Worm (Caenorhabditis elegans): ENCODE measurements around the gene B0035.13.

The B0035.13 gene

DNA sequence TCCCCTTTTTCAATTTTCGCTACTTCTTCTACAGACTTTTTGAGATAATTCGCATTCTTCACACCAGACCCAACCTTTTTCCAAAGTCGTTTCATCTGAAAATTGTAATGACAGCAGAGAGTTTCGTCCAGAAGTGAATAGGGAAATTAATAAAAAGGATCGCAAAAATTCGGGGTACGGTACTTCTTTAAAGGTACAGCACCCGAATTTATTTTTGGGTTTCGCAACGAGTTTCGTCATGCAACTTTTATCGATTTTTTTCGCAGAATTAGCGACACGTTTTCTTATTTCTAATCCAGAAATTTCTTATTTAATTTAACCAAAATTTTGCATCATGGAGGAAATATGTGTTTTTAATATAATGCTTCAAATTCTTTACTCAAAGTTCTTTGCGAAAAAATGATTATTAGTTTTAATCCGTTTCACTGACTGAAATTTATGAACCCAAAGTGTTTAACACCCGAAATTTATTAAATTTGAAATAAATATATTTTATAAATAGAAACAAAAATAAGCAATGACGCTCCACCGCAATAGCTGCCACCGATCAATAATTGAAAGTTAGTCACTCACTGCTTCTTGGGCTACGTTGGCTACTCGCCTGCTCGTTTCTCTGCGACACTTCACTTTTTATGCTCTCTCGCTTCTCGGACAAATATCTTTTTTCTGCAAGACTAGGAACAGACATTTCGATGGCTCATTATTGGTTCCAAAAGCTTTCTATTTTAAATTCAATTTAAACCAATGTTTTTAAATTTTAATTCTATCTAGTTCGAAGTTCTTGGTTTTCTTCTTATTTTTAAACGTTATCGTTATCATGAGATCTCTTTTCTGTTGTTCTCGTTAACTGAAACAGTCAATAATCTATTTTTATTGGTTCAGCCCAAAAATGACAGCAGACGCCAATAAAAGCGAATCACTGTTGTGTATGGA, 8.1 kb downstream of the B0035.13 start, which contains the start of the genes B0035.15 and dnj-1:
TSS of gene B0035.15 (minus strand) at position 99 of the 933 bp plus-strand sequence.
TSS of gene dnj-1 (plus strand) at position 883 of the 933 bp plus-strand sequence.
- TF ChIP-seq T22C8.4 (GFP tag; IDR thresholded peaks at IDR 0.05) (peak; percentile 63), med-1 (GFP tag; optimal IDR thresholded peaks at IDR 0.05; ENCODE audit: insufficient read depth) (no peak)

- TF ChIP-seq tab-1 (GFP tag; IDR thresholded peaks at IDR 0.05) (no peak), ztf-23 (GFP tag; IDR thresholded peaks at IDR 0.05) (no peak), T22C8.4 (GFP tag; IDR thresholded peaks at IDR 0.05) (no peak), med-1 (GFP tag; optimal IDR thresholded peaks at IDR 0.05; ENCODE audit: insufficient read depth) (no peak)
Measured at ce11 chrIV:11296787-11297186, 9.7 kb downstream of the B0035.13 start, which contains the start of gene mttu-1. Gene mttu-1, minus strand, starts transcription at chrIV:11296887.

- TF ChIP-seq klf-2 (GFP tag; conservative IDR thresholded peaks at IDR 0.05) (no peak), ztf-23 (GFP tag; IDR thresholded peaks at IDR 0.05) (no peak), flt-1 (GFP tag; IDR thresholded peaks at IDR 0.05) (no peak), med-1 (GFP tag; optimal IDR thresholded peaks at IDR 0.05; ENCODE audit: insufficient read depth) (no peak), tab-1 (GFP tag; IDR thresholded peaks at IDR 0.05) (no peak), cog-1 (tag; optimal IDR thresholded peaks at IDR 0.05) (no peak), ztf-29 (GFP tag; IDR thresholded peaks at IDR 0.05) (no peak), ref-1 (GFP tag; conservative IDR thresholded peaks at IDR 0.05) (no peak), T22C8.4 (GFP tag; IDR thresholded peaks at IDR 0.05) (no peak)
Measured at ce11 chrIV:11288965-11289364, 17.6 kb downstream of the B0035.13 start.

DNA sequence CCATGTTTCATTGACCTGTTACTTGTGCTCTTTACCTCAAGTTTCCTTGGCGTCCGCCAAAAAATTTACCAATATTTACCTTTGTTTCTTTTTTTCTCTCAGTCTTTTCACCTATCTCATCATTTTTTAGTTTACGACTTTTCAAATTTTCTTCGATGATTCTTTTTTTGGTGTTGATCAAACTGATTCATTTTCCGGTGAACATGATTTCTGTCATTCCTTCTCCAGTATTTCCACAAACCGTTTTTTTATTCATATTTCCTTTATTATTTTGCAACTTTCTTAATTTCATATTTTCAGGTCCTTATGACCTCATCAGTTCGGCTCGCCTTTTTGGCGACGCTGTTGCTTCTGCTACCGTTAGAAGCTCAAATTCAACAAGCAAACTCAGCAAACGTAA, 19.0 kb downstream of the B0035.13 start, which contains the start of gene F54D1.6:
TSS of gene F54D1.6 (plus strand) at position 301 of the 400 bp plus-strand sequence.
- no peak for TF ChIP-seq klf-2 (GFP tag; conservative IDR thresholded peaks at IDR 0.05)
- no peak for TF ChIP-seq tab-1 (GFP tag; IDR thresholded peaks at IDR 0.05)
- TF ChIP-seq ref-1 (GFP tag; conservative IDR thresholded peaks at IDR 0.05): no peak
- no peak for TF ChIP-seq ztf-23 (GFP tag; IDR thresholded peaks at IDR 0.05)
- no peak for TF ChIP-seq ztf-29 (GFP tag; IDR thresholded peaks at IDR 0.05)
- TF ChIP-seq cog-1 (tag; optimal IDR thresholded peaks at IDR 0.05): no peak
- TF ChIP-seq flt-1 (GFP tag; IDR thresholded peaks at IDR 0.05): no peak
- no peak for TF ChIP-seq med-1 (GFP tag; optimal IDR thresholded peaks at IDR 0.05; ENCODE audit: insufficient read depth)
- no peak for TF ChIP-seq T22C8.4 (GFP tag; IDR thresholded peaks at IDR 0.05)

ce11 chrIV:11286112-11286511, 20.4 kb downstream of the B0035.13 start:
- no peak for TF ChIP-seq tab-1 (GFP tag; IDR thresholded peaks at IDR 0.05)
- no peak for TF ChIP-seq ztf-29 (GFP tag; IDR thresholded peaks at IDR 0.05)
- no peak for TF ChIP-seq T22C8.4 (GFP tag; IDR thresholded peaks at IDR 0.05)
- no peak for TF ChIP-seq cog-1 (tag; optimal IDR thresholded peaks at IDR 0.05)
- TF ChIP-seq ztf-23 (GFP tag; IDR thresholded peaks at IDR 0.05): no peak
- TF ChIP-seq ref-1 (GFP tag; conservative IDR thresholded peaks at IDR 0.05): no peak
- TF ChIP-seq klf-2 (GFP tag; conservative IDR thresholded peaks at IDR 0.05): no peak
- no peak for TF ChIP-seq med-1 (GFP tag; optimal IDR thresholded peaks at IDR 0.05; ENCODE audit: insufficient read depth)
- TF ChIP-seq flt-1 (GFP tag; IDR thresholded peaks at IDR 0.05): no peak

- TF ChIP-seq flt-1 (GFP tag; IDR thresholded peaks at IDR 0.05): no peak
- no peak for TF ChIP-seq ref-1 (GFP tag; conservative IDR thresholded peaks at IDR 0.05)
- no peak for TF ChIP-seq tab-1 (GFP tag; IDR thresholded peaks at IDR 0.05)
Measured at ce11 chrIV:11285239-11285638, 21.3 kb downstream of the B0035.13 start.

ce11 chrIV:11284102-11284531, 22.4 kb downstream of the B0035.13 start:
- TF ChIP-seq med-1 (GFP tag; optimal IDR thresholded peaks at IDR 0.05; ENCODE audit: insufficient read depth) (no peak), tab-1 (GFP tag; IDR thresholded peaks at IDR 0.05) (no peak), flt-1 (GFP tag; IDR thresholded peaks at IDR 0.05) (no peak), ztf-29 (GFP tag; IDR thresholded peaks at IDR 0.05) (no peak)

ce11 chrIV:11276026-11276425, 30.5 kb downstream of the B0035.13 start:
- TF ChIP-seq klf-2 (GFP tag; conservative IDR thresholded peaks at IDR 0.05): no peak
- TF ChIP-seq med-1 (GFP tag; optimal IDR thresholded peaks at IDR 0.05; ENCODE audit: insufficient read depth): no peak
- TF ChIP-seq ztf-29 (GFP tag; IDR thresholded peaks at IDR 0.05): no peak
- TF ChIP-seq flt-1 (GFP tag; IDR thresholded peaks at IDR 0.05): no peak
- no peak for TF ChIP-seq ztf-23 (GFP tag; IDR thresholded peaks at IDR 0.05)
- no peak for TF ChIP-seq T22C8.4 (GFP tag; IDR thresholded peaks at IDR 0.05)
- TF ChIP-seq ref-1 (GFP tag; conservative IDR thresholded peaks at IDR 0.05): no peak
- no peak for TF ChIP-seq tab-1 (GFP tag; IDR thresholded peaks at IDR 0.05)
- no peak for TF ChIP-seq cog-1 (tag; optimal IDR thresholded peaks at IDR 0.05)

DNA sequence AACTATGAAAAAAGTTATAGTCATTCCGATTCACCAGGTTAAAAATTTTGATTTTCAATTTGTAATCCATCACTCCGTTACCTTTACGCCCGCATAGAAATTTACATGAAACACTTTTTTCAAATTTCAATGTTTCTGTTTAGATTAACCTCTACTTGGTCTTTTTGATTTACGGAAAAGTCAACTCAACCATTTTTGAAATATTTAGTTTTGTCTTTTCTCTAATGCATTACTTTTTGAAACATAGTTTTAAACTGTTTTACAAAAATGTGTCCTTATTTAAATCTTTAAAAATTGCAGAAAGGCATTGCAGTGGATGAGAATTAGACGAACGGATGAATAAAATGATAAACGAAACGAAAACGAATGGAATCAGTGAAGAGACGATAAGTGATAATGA, 33.4 kb downstream of the B0035.13 start, which contains the start of gene gtl-2:
TSS of gene gtl-2 (plus strand) at position 301 of the 400 bp plus-strand sequence.
- TF ChIP-seq ztf-29 (GFP tag; IDR thresholded peaks at IDR 0.05): no peak
- no peak for TF ChIP-seq klf-2 (GFP tag; conservative IDR thresholded peaks at IDR 0.05)
- TF ChIP-seq T22C8.4 (GFP tag; IDR thresholded peaks at IDR 0.05): no peak
- no peak for TF ChIP-seq cog-1 (tag; optimal IDR thresholded peaks at IDR 0.05)
- TF ChIP-seq med-1 (GFP tag; optimal IDR thresholded peaks at IDR 0.05; ENCODE audit: insufficient read depth): no peak
- TF ChIP-seq tab-1 (GFP tag; IDR thresholded peaks at IDR 0.05): no peak
- TF ChIP-seq ztf-23 (GFP tag; IDR thresholded peaks at IDR 0.05): no peak
- no peak for TF ChIP-seq ref-1 (GFP tag; conservative IDR thresholded peaks at IDR 0.05)

- TF ChIP-seq tab-1 (GFP tag; IDR thresholded peaks at IDR 0.05) (no peak), cog-1 (tag; optimal IDR thresholded peaks at IDR 0.05) (no peak), flt-1 (GFP tag; IDR thresholded peaks at IDR 0.05) (no peak), ztf-23 (GFP tag; IDR thresholded peaks at IDR 0.05) (no peak), klf-2 (GFP tag; conservative IDR thresholded peaks at IDR 0.05) (no peak), med-1 (GFP tag; optimal IDR thresholded peaks at IDR 0.05; ENCODE audit: insufficient read depth) (no peak), ref-1 (GFP tag; conservative IDR thresholded peaks at IDR 0.05) (no peak), T22C8.4 (GFP tag; IDR thresholded peaks at IDR 0.05) (no peak), ztf-29 (GFP tag; IDR thresholded peaks at IDR 0.05) (no peak)
Measured at ce11 chrIV:11271262-11271661, 35.3 kb downstream of the B0035.13 start, which contains the start of gene nhr-7. Gene nhr-7, minus strand, starts transcription at chrIV:11271362.
